Fruit fly (Drosophila melanogaster): ENCODE measurements around the gene Tmf.

Tmf gene

dm6 chrX:6795987-6796691 lies 48.0 kb upstream of the Tmf start:
- TF ChIP-seq cg (GFP tag; optimal IDR thresholded peaks at IDR 0.05) (peak; percentile 58), Hmr (GFP tag; optimal IDR thresholded peaks at IDR 0.05) (peak; percentile 0), chinmo (GFP tag; IDR thresholded peaks at IDR 0.05; ENCODE audit: partially characterized antibody) (no peak), Ssrp (tag; optimal IDR thresholded peaks at IDR 0.05) (peak; percentile 4), Meics (GFP tag; optimal IDR thresholded peaks at IDR 0.05) (peak; percentile 8), CG8944 (GFP tag; optimal IDR thresholded peaks at IDR 0.05) (peak; percentile 5), CG31441 (GFP tag; IDR thresholded peaks at IDR 0.05) (0 out of 2 replicates have a peak, but pooled peaks have one; percentile 26), Abd-B (GFP tag; optimal IDR thresholded peaks at IDR 0.05) (peak; percentile 55), Side (GFP tag; optimal IDR thresholded peaks at IDR 0.05) (peak; percentile 3), dmrt99B (tag; optimal IDR thresholded peaks at IDR 0.05) (peak; percentile 46), Hr39 (optimal IDR thresholded peaks at IDR 0.05) (no peak), CG15269 (tag; optimal IDR thresholded peaks at IDR 0.05) (peak; percentile 18), esg (GFP tag; conservative IDR thresholded peaks at IDR 0.05) (no peak), Dek (tag; optimal IDR thresholded peaks at IDR 0.05) (no peak), CG14050 (GFP tag; IDR thresholded peaks at IDR 0.05) (no peak), CoRest (tag; optimal IDR thresholded peaks at IDR 0.05) (peak; percentile 43), Hsf (GFP tag; optimal IDR thresholded peaks at IDR 0.05) (peak; percentile 12), sens-2 (GFP tag; IDR thresholded peaks at IDR 0.05) (no peak), sob (GFP tag; IDR thresholded peaks at IDR 0.05) (0 out of 2 replicates have a peak, but pooled peaks have one; percentile 47), CG11456 (GFP tag; IDR thresholded peaks at IDR 0.05) (peak; percentile 51; the same call in 1 of the 3 replicates), CG14014 (GFP tag; IDR thresholded peaks at IDR 0.05) (0 out of 2 replicates have a peak, but pooled peaks have one; percentile 37), CG7839 (tag; optimal IDR thresholded peaks at IDR 0.05) (peak; percentile 9), schlank (tag; optimal IDR thresholded peaks at IDR 0.05) (no peak), CG3726 (GFP tag; IDR thresholded peaks at IDR 0.05) (no peak), row (GFP tag; IDR thresholded peaks at IDR 0.05) (peak; percentile 37; the same call in 1 of the 3 replicates), eve (GFP tag; optimal IDR thresholded peaks at IDR 0.05) (peak in 1 of 2 experiments; percentile 56), CG10209 (GFP tag; optimal IDR thresholded peaks at IDR 0.05) (no peak), CG8924 (tag; optimal IDR thresholded peaks at IDR 0.05) (peak; percentile 18), NFAT (GFP tag; IDR thresholded peaks at IDR 0.05) (no peak), mam (GFP tag; optimal IDR thresholded peaks at IDR 0.05) (peak; percentile 34), CG14667 (GFP tag; IDR thresholded peaks at IDR 0.05) (0 out of 2 replicates have a peak, but pooled peaks have one; percentile 24), CG15601 (tag; optimal IDR thresholded peaks at IDR 0.05) (no peak), CG13424 (tag; optimal IDR thresholded peaks at IDR 0.05) (peak; percentile 2), Eip74EF (GFP tag; optimal IDR thresholded peaks at IDR 0.05) (peak in 1 of 2 experiments; percentile 39), CG11504 (tag; optimal IDR thresholded peaks at IDR 0.05) (peak; percentile 46), slbo (GFP tag; IDR thresholded peaks at IDR 0.05) (peak; percentile 28; the same call in 1 of the 2 replicates), sr (GFP tag; IDR thresholded peaks at IDR 0.05) (peak; percentile 80), Jarid2 (GFP tag; optimal IDR thresholded peaks at IDR 0.05) (no peak), Dp (GFP tag; optimal IDR thresholded peaks at IDR 0.05) (no peak), CG9932 (GFP tag; IDR thresholded peaks at IDR 0.05) (peak; percentile 41), CG18619 (GFP tag; optimal IDR thresholded peaks at IDR 0.05) (peak; percentile 19), Xrp1 (GFP tag; IDR thresholded peaks at IDR 0.05) (peak; percentile 20; the same call in 1 of the 2 replicates), CHES-1-like (GFP tag; optimal IDR thresholded peaks at IDR 0.05) (no peak), ewg (GFP tag; optimal IDR thresholded peaks at IDR 0.05) (no peak), Rfx (GFP tag; IDR thresholded peaks at IDR 0.05) (peak; percentile 31), CG7556 (GFP tag; optimal IDR thresholded peaks at IDR 0.05) (peak; percentile 30), CG13624 (GFP tag; optimal IDR thresholded peaks at IDR 0.05) (peak; percentile 43), Med (GFP tag) (peak; percentile 80), NK7.1 (GFP tag; optimal IDR thresholded peaks at IDR 0.05) (peak; percentile 40)

All from whole organism, embryonic.